Worm (Caenorhabditis elegans) whole organism, L1 larva: ENCODE results near the gene fbxa-176.

Experiments
- aha-1 ChIP-seq: fragments of 150-350 bp; optimal IDR thresholded peaks from 2 replicates; lab custom pipeline; 2014; ENCODE audit warnings: missing biosample characterization, missing genetic modification characterization
- ama-1 ChIP-seq: fragments of 150-350 bp; optimal IDR thresholded peaks from 2 replicates; lab custom pipeline; 2014
- dpl-1 ChIP-seq, 3 experiments: fragments of 150-350 bp in 2 of 3; sonication (generic microtip) in 1 of 3; optimal IDR thresholded peaks; 2 replicates each; lab custom pipeline; 2014 to 2017; ENCODE audit warnings: missing biosample characterization in 3 of 3, missing genetic modification characterization in 3 of 3, missing genetic modification reagents in 3 of 3
- lin-15B ChIP-seq: fragments of 150-350 bp; sonication (generic microtip); optimal IDR thresholded peaks from 3 replicates; lab custom pipeline; 2014; ENCODE audit warnings: missing biosample characterization, missing genetic modification characterization
- mep-1 ChIP-seq: fragments of 150-350 bp; optimal IDR thresholded peaks from 2 replicates; lab custom pipeline; 2014; ENCODE audit warnings: missing biosample characterization, missing genetic modification characterization
- unc-86 ChIP-seq: sonication (generic microtip); optimal IDR thresholded peaks from 2 replicates; lab custom pipeline; 2016; ENCODE audit warnings: missing genetic modification characterization, missing compliant biosample characterization
- ztf-11 ChIP-seq, 2 experiments: sonication (generic microtip); optimal IDR thresholded peaks; 2 replicates each; lab custom pipeline; 2016 to 2017; ENCODE audit warnings: missing genetic modification characterization in 2 of 2, missing biosample characterization in 1 of 2, missing compliant biosample characterization in 1 of 2

DNA sequence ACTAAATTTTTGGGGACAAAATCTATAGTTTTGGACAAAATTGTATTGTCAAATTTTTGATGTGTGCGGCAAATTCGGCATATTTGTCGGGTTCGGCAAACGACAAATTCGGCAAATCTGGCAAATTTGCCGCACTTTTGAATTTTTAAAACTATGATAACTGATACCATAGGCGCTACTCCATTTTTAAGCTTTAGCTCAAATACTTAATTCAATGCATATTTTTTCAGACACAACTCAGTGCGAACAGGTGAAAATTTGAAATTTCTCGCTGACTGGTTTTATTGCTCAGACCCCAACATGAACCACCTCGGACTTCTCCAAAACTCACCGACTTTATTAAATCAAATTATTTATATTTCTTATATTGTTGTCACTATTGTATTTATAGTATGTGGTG, 9.2 kb upstream of the fbxa-176 start, which contains the start of gene srz-25:
- TF ChIP-seq lin-15B (tag; lab: Kevin White, UChicago) (no peak), ama-1 (lab: Kevin White, UChicago) (no peak), ztf-11 (tag; optimal IDR thresholded peaks at IDR 0.05; lab: Kevin White, UChicago) (no peak), aha-1 (tag; lab: Kevin White, UChicago) (no peak), mep-1 (tag; lab: Kevin White, UChicago) (no peak), unc-86 (tag; lab: Kevin White, UChicago) (no peak), dpl-1 (GFP tag; optimal IDR thresholded peaks at IDR 0.05; lab: Kevin White, UChicago) (no peak)
